Fruit fly (Drosophila melanogaster) whole organism, pupa: Measurements from ENCODE around the gene Nsf2.

Experiments
- CG12605 ChIP-seq: fragments of 200-800 bp; sonication (Bioruptor generic); IDR thresholded peaks from 2 replicates; pipeline ENCODE4 v1.3.6; 2022; ENCODE audit warnings: missing biosample characterization, missing genetic modification characterization
- CG13204 ChIP-seq: fragments of 200-800 bp; sonication (Bioruptor generic); optimal IDR thresholded peaks from 2 replicates; lab custom pipeline; 2018; ENCODE audit warnings: missing biosample characterization, mild to moderate bottlenecking, missing genetic modification characterization, moderate library complexity
- CG17806 ChIP-seq: fragments of 200-800 bp; sonication (Bioruptor generic); optimal IDR thresholded peaks from 2 replicates; lab custom pipeline; 2018; ENCODE audit warnings: missing biosample characterization, mild to moderate bottlenecking, missing genetic modification characterization, moderate library complexity
- CG8159 ChIP-seq: fragments of 200-800 bp; sonication (Bioruptor generic); optimal IDR thresholded peaks from 3 replicates; lab custom pipeline; 2018; ENCODE audit warnings: missing biosample characterization, mild to moderate bottlenecking, missing genetic modification characterization, moderate library complexity
- Pif1A ChIP-seq: fragments of 200-800 bp; sonication (Bioruptor generic); optimal IDR thresholded peaks from 3 replicates; lab custom pipeline; 2016; ENCODE audit warnings: missing biosample characterization, missing genetic modification characterization
- fd96Ca ChIP-seq: fragments of 200-800 bp; sonication (Bioruptor generic); IDR thresholded peaks from 3 replicates; pipeline ENCODE4 v1.3.6; 2022; ENCODE audit warnings: missing biosample characterization, missing genetic modification characterization
- gl ChIP-seq: fragments of 200-800 bp; sonication (Bioruptor generic); optimal IDR thresholded peaks from 2 replicates; lab custom pipeline; 2018; ENCODE audit warnings: missing biosample characterization, mild to moderate bottlenecking, missing genetic modification characterization
- rn ChIP-seq: fragments of 200-800 bp; sonication (Bioruptor generic); IDR thresholded peaks from 2 replicates; pipeline ENCODE4 v1.3.6; 2022; ENCODE audit warnings: missing biosample characterization, missing genetic modification characterization

dm6 chr3R:13857339-13857738 lies 19.5 kb upstream of the Nsf2 start:
- TF ChIP-seq CG12605 (GFP tag; lab: Robert Waterston, UW) (peak; percentile 57), Pif1A (GFP tag; lab: Kevin White, UChicago) (peak; percentile 50), gl (tag; lab: Kevin White, UChicago) (no peak), fd96Ca (GFP tag; lab: Robert Waterston, UW) (peak; percentile 79), CG13204 (no peak), rn (GFP tag; lab: Robert Waterston, UW) (peak; percentile 52), CG8159 (tag; lab: Kevin White, UChicago) (peak; percentile 47), CG17806 (peak; percentile 32)
